Worm (Caenorhabditis elegans) whole organism, L4/young adult: ENCODE measurements around the gene srx-34.

Source experiments
- dao-5 ChIP-seq: sonication (generic microtip); optimal IDR thresholded peaks from 2 replicates; lab custom pipeline; 2016; ENCODE audit warnings: missing genotype, missing genetic modification characterization, moderate library complexity, missing compliant biosample characterization
- him-1 ChIP-seq: sonication (generic microtip); optimal IDR thresholded peaks from 2 replicates; lab custom pipeline; 2016; ENCODE audit warnings: missing genotype, missing genetic modification reagents, missing genetic modification characterization, missing compliant biosample characterization

DNA sequence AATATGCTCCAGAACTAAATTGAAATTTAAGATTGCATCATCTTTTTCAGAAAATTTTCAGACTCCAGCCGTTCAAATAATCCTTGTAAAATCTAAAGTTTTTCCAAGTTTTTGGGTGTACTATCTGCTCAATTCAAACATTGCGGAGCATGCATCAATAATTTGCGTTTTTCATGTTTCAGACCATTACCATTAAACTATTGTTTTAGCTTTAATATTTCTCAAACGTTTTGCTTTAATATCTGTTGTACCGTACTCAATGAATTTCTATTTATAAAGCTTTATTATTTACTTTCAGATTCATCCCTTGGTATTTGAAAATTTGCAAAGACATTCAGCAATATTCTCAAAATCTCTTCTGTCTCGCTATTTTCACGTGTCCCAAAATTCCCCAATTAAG is 16.8 kb downstream of the srx-34 start, which contains the start of gene odr-2:
- TF ChIP-seq him-1 (tag; lab: Kevin White, UChicago) (no peak), dao-5 (no peak)
